Fruit fly (Drosophila melanogaster) whole organism, adult: ENCODE results near the gene lark.

Source experiments
- CG14711 ChIP-seq: fragments of 200-800 bp; sonication (Bioruptor generic); optimal IDR thresholded peaks from 2 replicates; lab custom pipeline; 2018; ENCODE audit warnings: missing biosample characterization, mild to moderate bottlenecking, missing genetic modification characterization, moderate library complexity
- CG1620 ChIP-seq: fragments of 200-800 bp; sonication (Bioruptor generic); optimal IDR thresholded peaks from 2 replicates; lab custom pipeline; 2016; ENCODE audit warnings: missing biosample characterization, missing genetic modification characterization
- CG33017 ChIP-seq: fragments of 200-800 bp; sonication (Bioruptor generic); optimal IDR thresholded peaks from 2 replicates; lab custom pipeline; 2018; ENCODE audit warnings: missing biosample characterization, mild to moderate bottlenecking, missing genetic modification characterization, moderate library complexity
- CG5204 ChIP-seq: fragments of 200-800 bp; sonication (Bioruptor generic); optimal IDR thresholded peaks from 2 replicates; lab custom pipeline; 2016; ENCODE audit warnings: missing biosample characterization, missing genetic modification characterization
- CG7045 ChIP-seq: fragments of 200-800 bp; sonication (Bioruptor generic); optimal IDR thresholded peaks from 2 replicates; lab custom pipeline; 2017; ENCODE audit warnings: missing biosample characterization, mild to moderate bottlenecking, missing genetic modification characterization
- Clk ChIP-seq: fragments of 200-800 bp; sonication (Bioruptor generic); optimal IDR thresholded peaks from 2 replicates; lab custom pipeline; 2017; ENCODE audit warnings: missing biosample characterization, missing genetic modification characterization
- Crg-1 ChIP-seq: fragments of 200-800 bp; sonication (Bioruptor generic); optimal IDR thresholded peaks from 2 replicates; lab custom pipeline; 2016; ENCODE audit warnings: missing biosample characterization, missing genetic modification characterization
- Mnt ChIP-seq: fragments of 200-800 bp; sonication (Bioruptor generic); optimal IDR thresholded peaks from 2 replicates; lab custom pipeline; 2016; ENCODE audit warnings: missing biosample characterization, mild to moderate bottlenecking, missing genetic modification characterization
- bab1 ChIP-seq: fragments of 200-800 bp; sonication (Bioruptor generic); optimal IDR thresholded peaks from 3 replicates; lab custom pipeline; 2019; ENCODE audit warnings: missing biosample characterization, mild to moderate bottlenecking, missing genetic modification characterization, moderate library complexity
- cnc ChIP-seq, 2 experiments: fragments of >200 bp; optimal IDR thresholded peaks; 2 replicates each; lab custom pipeline; 2017
- kay ChIP-seq: fragments of 200-800 bp; sonication (Bioruptor generic); peaks from one replicate; lab custom pipeline; 2016; ENCODE audit warnings: missing biosample characterization, missing genetic modification characterization, borderline replicate concordance
- ovo ChIP-seq: fragments of 200-800 bp; sonication (Bioruptor generic); optimal IDR thresholded peaks from 2 replicates; lab custom pipeline; 2016; ENCODE audit warnings: missing biosample characterization, missing genetic modification characterization
- tj ChIP-seq: fragments of 200-800 bp; sonication (Bioruptor generic); optimal IDR thresholded peaks from 3 replicates; lab custom pipeline; 2017; ENCODE audit warnings: missing biosample characterization, mild to moderate bottlenecking, missing genetic modification characterization, moderate library complexity
- toe ChIP-seq: fragments of 200-800 bp; sonication (Bioruptor generic); optimal IDR thresholded peaks from 2 replicates; lab custom pipeline; 2016; ENCODE audit warnings: missing biosample characterization, missing genetic modification characterization

- no peak for TF ChIP-seq CG1620 (GFP tag; lab: Kevin White, UChicago)
- no peak for TF ChIP-seq kay (GFP tag; lab: Kevin White, UChicago)
- TF ChIP-seq bab1 (GFP tag; lab: Kevin White, UChicago): peak; percentile 67
- no peak for TF ChIP-seq CG5204 (GFP tag; lab: Kevin White, UChicago)
- no peak for TF ChIP-seq Crg-1 (GFP tag; lab: Kevin White, UChicago)
- TF ChIP-seq CG14711 (tag; lab: Kevin White, UChicago): peak; percentile 43
- no peak for TF ChIP-seq cnc (optimal IDR thresholded peaks at IDR 0.05; lab: Kevin White, UChicago)
- no peak for TF ChIP-seq toe (GFP tag; lab: Kevin White, UChicago)
- no peak for TF ChIP-seq Clk (GFP tag; lab: Kevin White, UChicago)
- peak; percentile 5 for TF ChIP-seq ovo (GFP tag; lab: Kevin White, UChicago)
- TF ChIP-seq CG7045: no peak
- TF ChIP-seq tj (GFP tag; lab: Kevin White, UChicago): peak; percentile 19
- peak; percentile 58 for TF ChIP-seq Mnt
- TF ChIP-seq CG33017 (tag; lab: Kevin White, UChicago): peak; percentile 26
These were observed 9.0 kb downstream of the lark start, which contains the start of the genes Srp19 and qm for dm6 chr3L:7347984-7348631.
